Fruit fly (Drosophila melanogaster) S2 (cell line): ENCODE data around the gene Dap160.

Experiments used
- CG8478 ChIP-seq: fragments of >200 bp; optimal IDR thresholded peaks from 2 replicates; lab custom pipeline; 2018
- CTCF ChIP-seq, 2 experiments: fragments of >200 bp; optimal IDR thresholded peaks; 2 replicates each; lab custom pipeline; 2018

- TF ChIP-seq CTCF (optimal IDR thresholded peaks at IDR 0.05; lab: Kevin White, UChicago) (no peak), CG8478 (lab: Kevin White, UChicago) (no peak)
These were observed 26.4 kb upstream of the Dap160 start, which contains the start of the genes mAcon1, CG43345 and CG43346 for dm6 chr2L:21168295-21169159.
